Worm (Caenorhabditis elegans) whole organism, midembryonic: Measurements from ENCODE around the gene sec-23.

Experiments
- T22C8.4 ChIP-seq: fragments of 200-800 bp; sonication (Bioruptor generic); IDR thresholded peaks from 2 replicates; pipeline ENCODE4 v1.3.6; 2022; ENCODE audit warnings: missing genetic modification characterization, missing compliant biosample characterization
- cog-1 ChIP-seq: sonication (generic microtip); optimal IDR thresholded peaks from 2 replicates; lab custom pipeline; 2016; ENCODE audit warnings: missing genetic modification characterization, missing compliant biosample characterization
- flt-1 ChIP-seq: fragments of 200-800 bp; sonication (Bioruptor generic); IDR thresholded peaks from 2 replicates; pipeline ENCODE4 v1.3.6; 2022; ENCODE audit warnings: missing genetic modification characterization, missing compliant biosample characterization
- klf-2 ChIP-seq: fragments of 200-800 bp; sonication (Bioruptor generic); conservative IDR thresholded peaks from 2 replicates; pipeline ENCODE4 v1.3.6; 2022; ENCODE audit warnings: missing genetic modification reagents, missing genetic modification characterization, missing compliant biosample characterization
- med-1 ChIP-seq: sonication (generic microtip); optimal IDR thresholded peaks from 2 replicates; lab custom pipeline; 2017; ENCODE audit warnings: missing genetic modification characterization, mild to moderate bottlenecking, missing compliant biosample characterization, antibody characterized with exemption, missing genetic modification reagents; ENCODE audit not compliant: insufficient read depth
- ref-1 ChIP-seq: fragments of 200-800 bp; sonication (Bioruptor generic); conservative IDR thresholded peaks from 2 replicates; pipeline ENCODE4 v1.3.6; 2022; ENCODE audit warnings: missing genetic modification reagents, missing genetic modification characterization, missing compliant biosample characterization
- tab-1 ChIP-seq: fragments of 200-800 bp; sonication (Bioruptor generic); IDR thresholded peaks from 2 replicates; pipeline ENCODE4 v1.3.6; 2022; ENCODE audit warnings: missing genetic modification characterization, missing compliant biosample characterization
- ztf-23 ChIP-seq: fragments of 200-800 bp; sonication (Bioruptor generic); IDR thresholded peaks from 2 replicates; pipeline ENCODE4 v1.3.6; 2022; ENCODE audit warnings: missing genetic modification reagents, missing genetic modification characterization, missing compliant biosample characterization
- ztf-29 ChIP-seq: fragments of 200-800 bp; sonication (Bioruptor generic); IDR thresholded peaks from 2 replicates; pipeline ENCODE4 v1.3.6; 2022; ENCODE audit warnings: missing genetic modification reagents, missing genetic modification characterization, missing compliant biosample characterization

Gene sec-23

DNA sequence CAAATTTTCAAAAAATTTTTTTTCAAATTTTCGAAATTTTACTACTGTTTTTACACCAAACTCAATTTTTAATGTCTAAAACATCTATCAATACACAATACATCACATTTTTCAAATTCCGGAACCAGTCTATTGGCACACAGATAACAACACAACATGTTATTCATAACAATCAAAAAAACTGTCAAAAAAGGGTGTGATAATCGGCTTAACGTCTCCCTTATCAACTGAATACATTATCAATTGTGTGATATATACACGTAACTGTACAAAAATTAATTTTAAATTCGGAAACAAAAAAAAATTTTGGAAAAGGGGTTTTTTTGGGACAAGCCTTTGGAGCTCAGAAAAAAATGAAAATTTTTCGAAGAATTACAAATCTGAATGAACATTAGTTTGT is 16.7 kb upstream of the sec-23 start:
- TF ChIP-seq ztf-29 (GFP tag; lab: Robert Waterston, UW): no peak
- TF ChIP-seq cog-1 (tag; lab: Kevin White, UChicago): no peak
- no peak for TF ChIP-seq ztf-23 (GFP tag; lab: Robert Waterston, UW)
- TF ChIP-seq ref-1 (GFP tag; lab: Robert Waterston, UW): no peak
- TF ChIP-seq flt-1 (GFP tag; lab: Robert Waterston, UW): no peak
- TF ChIP-seq med-1 (GFP tag; lab: Kevin White, UChicago): no peak
- TF ChIP-seq klf-2 (GFP tag; lab: Robert Waterston, UW): no peak
- TF ChIP-seq T22C8.4 (GFP tag; lab: Robert Waterston, UW): no peak
- TF ChIP-seq tab-1: no peak

- no peak for TF ChIP-seq ztf-23 (GFP tag; lab: Robert Waterston, UW)
- no peak for TF ChIP-seq tab-1
- TF ChIP-seq flt-1 (GFP tag; lab: Robert Waterston, UW): no peak
- TF ChIP-seq med-1 (GFP tag; lab: Kevin White, UChicago): no peak
- no peak for TF ChIP-seq klf-2 (GFP tag; lab: Robert Waterston, UW)
Observed at ce11 chrV:20087635-20088034, 3.4 kb upstream of the sec-23 start, which contains the start of gene fre-1. Gene fre-1, minus strand, starts transcription at chrV:20087735.

DNA sequence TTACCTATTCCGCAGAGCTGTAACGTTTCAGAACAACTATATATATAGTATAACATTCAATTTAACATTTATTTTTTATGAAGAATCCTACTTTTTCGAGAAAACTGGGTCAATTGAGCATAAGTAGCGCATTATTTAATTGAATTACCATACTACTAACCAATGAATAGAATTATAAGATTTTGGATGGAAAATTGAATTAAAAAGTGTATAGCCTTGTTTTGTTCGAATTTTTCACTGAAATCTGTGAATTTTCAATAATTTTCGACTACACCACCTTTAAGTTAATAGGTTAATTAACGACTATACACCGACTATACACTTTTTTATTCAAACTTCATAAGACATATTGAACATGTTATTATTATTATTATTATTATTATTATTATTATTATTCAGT is 2.9 kb downstream of the sec-23 start:
- TF ChIP-seq ztf-29 (GFP tag; lab: Robert Waterston, UW) (no peak), T22C8.4 (GFP tag; lab: Robert Waterston, UW) (no peak), tab-1 (no peak), ztf-23 (GFP tag; lab: Robert Waterston, UW) (no peak), klf-2 (GFP tag; lab: Robert Waterston, UW) (no peak), flt-1 (GFP tag; lab: Robert Waterston, UW) (no peak), cog-1 (tag; lab: Kevin White, UChicago) (no peak), med-1 (GFP tag; lab: Kevin White, UChicago) (no peak), ref-1 (GFP tag; lab: Robert Waterston, UW) (no peak)

DNA sequence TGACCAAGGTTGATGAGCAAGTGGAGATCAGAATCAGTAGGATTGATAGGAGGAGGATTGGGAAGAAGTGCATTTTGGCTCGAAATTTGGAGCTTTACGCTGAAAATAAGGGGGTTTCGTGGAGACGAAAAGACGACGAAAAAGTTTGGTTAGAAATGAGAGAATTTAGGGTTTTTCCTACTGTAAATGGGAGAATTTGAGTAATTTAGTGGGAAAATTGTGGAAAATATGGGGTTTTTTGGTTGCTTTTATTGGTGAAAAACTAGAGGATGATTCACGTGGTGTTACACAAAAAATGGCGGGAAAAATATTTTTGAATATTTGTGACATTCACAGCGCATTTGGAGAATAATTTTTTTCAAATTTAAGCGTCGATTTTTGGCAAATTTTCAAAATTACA is 3.8 kb downstream of the sec-23 start, which contains the start of gene nlp-69:
TSS of gene nlp-69 (minus strand) at position 101 of the 400 bp plus-strand sequence.
- TF ChIP-seq ztf-23 (GFP tag; lab: Robert Waterston, UW) (no peak), cog-1 (tag; lab: Kevin White, UChicago) (no peak), T22C8.4 (GFP tag; lab: Robert Waterston, UW) (no peak), ref-1 (GFP tag; lab: Robert Waterston, UW) (no peak), flt-1 (GFP tag; lab: Robert Waterston, UW) (no peak)

- no peak for TF ChIP-seq ztf-23 (GFP tag; lab: Robert Waterston, UW)
- no peak for TF ChIP-seq tab-1
- no peak for TF ChIP-seq flt-1 (GFP tag; lab: Robert Waterston, UW)
- TF ChIP-seq T22C8.4 (GFP tag; lab: Robert Waterston, UW): no peak
- TF ChIP-seq med-1 (GFP tag; lab: Kevin White, UChicago): no peak
- TF ChIP-seq cog-1 (tag; lab: Kevin White, UChicago): no peak
- no peak for TF ChIP-seq klf-2 (GFP tag; lab: Robert Waterston, UW)
- no peak for TF ChIP-seq ref-1 (GFP tag; lab: Robert Waterston, UW)
- TF ChIP-seq ztf-29 (GFP tag; lab: Robert Waterston, UW): no peak
Observed at ce11 chrV:20097164-20097563, 6.1 kb downstream of the sec-23 start.

- no peak for TF ChIP-seq ztf-29 (GFP tag; lab: Robert Waterston, UW)
- TF ChIP-seq ref-1 (GFP tag; lab: Robert Waterston, UW): no peak
- no peak for TF ChIP-seq cog-1 (tag; lab: Kevin White, UChicago)
- TF ChIP-seq klf-2 (GFP tag; lab: Robert Waterston, UW): no peak
- peak; percentile 45; the same call in 1 of the 2 replicates for TF ChIP-seq T22C8.4 (GFP tag; lab: Robert Waterston, UW)
Observed at ce11 chrV:20104417-20104816, 13.4 kb downstream of the sec-23 start.

ce11 chrV:20105210-20105793 is 14.2 kb downstream of the sec-23 start:
- TF ChIP-seq T22C8.4 (GFP tag; lab: Robert Waterston, UW): peak; percentile 63; the same call in 1 of the 2 replicates
- TF ChIP-seq cog-1 (tag; lab: Kevin White, UChicago): no peak
- no peak for TF ChIP-seq ztf-29 (GFP tag; lab: Robert Waterston, UW)
- no peak for TF ChIP-seq ztf-23 (GFP tag; lab: Robert Waterston, UW)

DNA sequence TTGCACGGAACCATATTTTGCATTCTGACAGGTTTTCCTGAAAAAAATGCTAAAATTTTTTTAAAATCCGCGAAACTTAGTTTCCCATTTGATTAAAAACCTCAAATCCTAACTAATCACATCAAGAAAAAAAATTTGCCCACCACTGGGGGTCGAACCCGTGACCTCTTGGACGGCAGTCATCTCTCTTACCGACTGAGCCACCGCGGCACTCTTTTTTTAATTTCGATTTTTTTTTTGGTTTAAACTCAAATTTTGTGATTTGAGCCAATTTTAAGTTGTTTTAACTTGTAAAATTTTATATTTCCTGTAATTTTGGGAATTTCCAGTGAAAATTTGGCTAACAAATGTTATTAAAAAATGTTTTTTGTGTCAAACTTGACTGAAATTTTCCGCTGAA is 28.7 kb downstream of the sec-23 start:
- TF ChIP-seq klf-2 (GFP tag; lab: Robert Waterston, UW) (no peak), tab-1 (no peak), med-1 (GFP tag; lab: Kevin White, UChicago) (no peak), ref-1 (GFP tag; lab: Robert Waterston, UW) (no peak), cog-1 (tag; lab: Kevin White, UChicago) (no peak), ztf-23 (GFP tag; lab: Robert Waterston, UW) (no peak)

DNA sequence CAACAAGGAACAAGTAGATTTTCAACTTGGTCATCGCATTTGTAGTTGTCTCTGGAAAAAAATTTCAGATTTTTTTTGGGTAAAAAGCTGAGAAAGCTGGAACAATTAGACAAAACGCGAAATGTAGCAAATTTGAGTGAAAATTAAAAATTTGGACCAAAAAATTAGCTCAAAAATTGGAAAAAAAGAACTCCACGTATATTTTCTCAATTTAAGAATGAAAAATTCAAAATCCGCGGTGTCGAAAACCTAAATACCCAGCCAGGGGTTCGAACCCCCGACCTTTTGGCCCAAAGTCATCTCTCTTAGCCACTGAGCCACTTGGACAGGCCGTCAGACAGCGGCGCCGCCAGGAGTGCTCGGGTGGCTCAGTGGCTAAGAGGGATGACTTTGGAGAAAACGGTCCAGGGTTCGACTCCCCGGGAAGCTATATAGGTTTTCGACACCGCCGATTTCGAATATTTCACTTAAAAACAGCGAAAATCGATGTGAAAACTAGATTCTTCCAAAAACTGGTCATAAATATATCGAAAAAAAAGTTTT is 29.6 kb downstream of the sec-23 start, which contains the start of gene ncx-1:
TSS of gene ncx-1 (minus strand) at position 51 of the 543 bp plus-strand sequence.
- no peak for TF ChIP-seq ztf-29 (GFP tag; lab: Robert Waterston, UW)
- TF ChIP-seq tab-1: no peak
- TF ChIP-seq klf-2 (GFP tag; lab: Robert Waterston, UW): no peak
- TF ChIP-seq flt-1 (GFP tag; lab: Robert Waterston, UW): no peak
- TF ChIP-seq cog-1 (tag; lab: Kevin White, UChicago): no peak
- TF ChIP-seq ztf-23 (GFP tag; lab: Robert Waterston, UW): no peak
- TF ChIP-seq T22C8.4 (GFP tag; lab: Robert Waterston, UW): no peak
- TF ChIP-seq med-1 (GFP tag; lab: Kevin White, UChicago): no peak
- no peak for TF ChIP-seq ref-1 (GFP tag; lab: Robert Waterston, UW)
